Fruit fly (Drosophila melanogaster) Kc167 (cell line): Measurements from ENCODE around the gene ssh.

ENCODE experiments used
- Myc ChIP-seq: fragments of >200 bp; optimal IDR thresholded peaks from 2 replicates; lab custom pipeline; 2017; ENCODE audit warnings: missing external identifiers
- h ChIP-seq: fragments of >200 bp; optimal IDR thresholded peaks from 3 replicates; lab custom pipeline; 2018; ENCODE audit warnings: missing external identifiers
- psq ChIP-seq: fragments of >200 bp; optimal IDR thresholded peaks from 2 replicates; lab custom pipeline; 2017; ENCODE audit warnings: missing external identifiers
- ttk ChIP-seq: sonication (Bioruptor generic); optimal IDR thresholded peaks from 2 replicates; lab custom pipeline; 2017; ENCODE audit warnings: missing external identifiers

DNA sequence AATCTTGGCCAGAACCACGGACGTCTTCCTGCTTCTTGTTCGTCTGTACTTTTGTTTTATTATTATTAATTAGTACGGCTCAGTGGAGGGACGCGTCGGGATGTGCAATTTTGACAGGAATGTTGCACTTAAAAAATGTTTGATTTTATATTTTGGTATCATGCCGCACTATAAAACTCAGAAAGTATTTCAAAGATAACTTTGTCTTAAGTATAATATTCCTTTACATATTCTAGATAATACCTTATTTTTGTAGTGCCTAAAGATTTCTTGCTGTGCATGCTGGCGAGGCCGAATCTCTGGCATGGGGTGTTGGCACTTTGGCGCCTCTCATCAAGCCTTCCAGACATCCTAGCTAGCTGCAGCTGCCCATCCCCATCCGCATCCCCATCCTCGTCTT, 8.4 kb upstream of the ssh start:
- TF ChIP-seq Myc (no peak), ttk (lab: Kevin White, UChicago) (no peak), h (no peak), psq (lab: Kevin White, UChicago) (no peak)
